Fruit fly (Drosophila melanogaster) whole organism, prepupa: Measurements from ENCODE around the gene CG13921.

Experiments used
- CG10631 ChIP-seq: fragments of 200-800 bp; sonication (Bioruptor generic); optimal IDR thresholded peaks from 2 replicates; lab custom pipeline; 2016; ENCODE audit warnings: missing biosample characterization, missing genetic modification characterization
- CG10669 ChIP-seq: fragments of 200-800 bp; sonication (Bioruptor generic); optimal IDR thresholded peaks from 3 replicates; lab custom pipeline; 2018; ENCODE audit warnings: missing biosample characterization, mild to moderate bottlenecking, missing genetic modification characterization, moderate library complexity
- CG11294 ChIP-seq: fragments of 200-800 bp; sonication (Bioruptor generic); IDR thresholded peaks from 2 replicates; pipeline ENCODE4 v1.3.6; 2022; ENCODE audit warnings: missing biosample characterization, missing genetic modification characterization
- CG11762 ChIP-seq: fragments of 200-800 bp; sonication (Bioruptor generic); optimal IDR thresholded peaks from 3 replicates; lab custom pipeline; 2016; ENCODE audit warnings: missing biosample characterization, missing genetic modification characterization; ENCODE audit not compliant: insufficient read depth
- CG11902 ChIP-seq: fragments of 200-800 bp; sonication (Bioruptor generic); optimal IDR thresholded peaks from 3 replicates; lab custom pipeline; 2016; ENCODE audit warnings: missing biosample characterization, missing genetic modification characterization
- CG15336 ChIP-seq: fragments of 200-800 bp; sonication (Bioruptor generic); IDR thresholded peaks from 2 replicates; pipeline ENCODE4 v1.3.6; 2022; ENCODE audit warnings: missing biosample characterization, missing genetic modification characterization
- CG16779 ChIP-seq: fragments of 200-800 bp; sonication (Bioruptor generic); optimal IDR thresholded peaks from 3 replicates; lab custom pipeline; 2017; ENCODE audit warnings: missing biosample characterization, mild to moderate bottlenecking, missing genetic modification characterization
- CG3032 ChIP-seq: fragments of 200-800 bp; optimal IDR thresholded peaks from 2 replicates; lab custom pipeline; 2019; ENCODE audit warnings: missing biosample characterization, mild to moderate bottlenecking, missing genetic modification characterization, moderate library complexity
- CG31627 ChIP-seq: fragments of 200-800 bp; sonication (Bioruptor generic); optimal IDR thresholded peaks from 3 replicates; lab custom pipeline; 2016; ENCODE audit warnings: missing biosample characterization, missing genetic modification characterization
- CG32006 ChIP-seq: fragments of 200-800 bp; sonication (Bioruptor generic); optimal IDR thresholded peaks from 3 replicates; lab custom pipeline; 2017; ENCODE audit warnings: missing biosample characterization, mild to moderate bottlenecking, missing genetic modification characterization
- CG34406 ChIP-seq: fragments of 200-800 bp; sonication (Bioruptor generic); optimal IDR thresholded peaks from 3 replicates; lab custom pipeline; 2016; ENCODE audit warnings: missing biosample characterization, missing genetic modification characterization
- CG3919 ChIP-seq: fragments of 200-800 bp; sonication (Bioruptor generic); optimal IDR thresholded peaks from 3 replicates; lab custom pipeline; 2016; ENCODE audit warnings: missing biosample characterization, missing genetic modification characterization
- CG4318 ChIP-seq: fragments of 200-800 bp; sonication (Bioruptor generic); optimal IDR thresholded peaks from 3 replicates; lab custom pipeline; 2017; ENCODE audit warnings: missing biosample characterization, mild to moderate bottlenecking, missing genetic modification characterization
- CG6163 ChIP-seq: fragments of 200-800 bp; sonication (Bioruptor generic); IDR thresholded peaks from 3 replicates; pipeline ENCODE4 v1.3.6; 2022; ENCODE audit warnings: missing biosample characterization, missing genetic modification characterization
- CG6276 ChIP-seq: fragments of 200-800 bp; sonication (Bioruptor generic); optimal IDR thresholded peaks from 2 replicates; lab custom pipeline; 2017; ENCODE audit warnings: missing biosample characterization, mild to moderate bottlenecking, missing genetic modification characterization
- CG6792 ChIP-seq: fragments of 200-800 bp; sonication (Bioruptor generic); optimal IDR thresholded peaks from 3 replicates; lab custom pipeline; 2016; ENCODE audit warnings: missing biosample characterization, missing genetic modification characterization
- CG6808 ChIP-seq: fragments of 200-800 bp; sonication (Bioruptor generic); optimal IDR thresholded peaks from 3 replicates; lab custom pipeline; 2017; ENCODE audit warnings: missing biosample characterization, missing genetic modification characterization, mild to moderate bottlenecking, moderate library complexity, missing genetic modification reagents
- CG8119 ChIP-seq: fragments of 200-800 bp; sonication (Bioruptor generic); IDR thresholded peaks from 3 replicates; pipeline ENCODE4 v1.3.6; 2022; ENCODE audit warnings: missing biosample characterization, missing genetic modification characterization
- CG8632 ChIP-seq: fragments of 200-800 bp; sonication (Bioruptor generic); optimal IDR thresholded peaks from 3 replicates; lab custom pipeline; 2016; ENCODE audit warnings: missing biosample characterization, missing genetic modification characterization
- CG9139 ChIP-seq: fragments of 200-800 bp; sonication (Bioruptor generic); optimal IDR thresholded peaks from 3 replicates; lab custom pipeline; 2017; ENCODE audit warnings: missing biosample characterization, mild to moderate bottlenecking, missing genetic modification characterization
- Eip78C ChIP-seq: fragments of 200-800 bp; sonication (Bioruptor generic); peaks from one replicate; lab custom pipeline; 2016; ENCODE audit warnings: missing biosample characterization, missing genetic modification characterization
- Ets21C ChIP-seq: fragments of 200-800 bp; sonication (Bioruptor generic); optimal IDR thresholded peaks from 3 replicates; lab custom pipeline; 2016; ENCODE audit warnings: missing biosample characterization, missing genetic modification characterization
- Gug ChIP-seq: fragments of 200-800 bp; sonication (Bioruptor generic); IDR thresholded peaks from 2 replicates; pipeline ENCODE4 v1.3.6; 2022; ENCODE audit warnings: missing biosample characterization, missing genetic modification characterization
- Hr39 ChIP-seq: fragments of 200-800 bp; sonication (Bioruptor generic); optimal IDR thresholded peaks from 2 replicates; lab custom pipeline; 2016; ENCODE audit warnings: missing biosample characterization, missing genetic modification characterization
- Hr4 ChIP-seq: fragments of 200-800 bp; sonication (Bioruptor generic); optimal IDR thresholded peaks from 3 replicates; lab custom pipeline; 2016; ENCODE audit warnings: missing biosample characterization, missing genetic modification characterization
- Lpt ChIP-seq: fragments of 200-800 bp; sonication (Bioruptor generic); optimal IDR thresholded peaks from 3 replicates; lab custom pipeline; 2016; ENCODE audit warnings: missing biosample characterization, missing genetic modification characterization
- Met ChIP-seq: fragments of 200-800 bp; sonication (Bioruptor generic); optimal IDR thresholded peaks from 3 replicates; lab custom pipeline; 2016; ENCODE audit warnings: missing biosample characterization, missing genetic modification characterization
- Smox ChIP-seq: fragments of 200-800 bp; sonication (Bioruptor generic); optimal IDR thresholded peaks from 3 replicates; lab custom pipeline; 2016; ENCODE audit warnings: missing biosample characterization, missing genetic modification characterization
- Sox102F ChIP-seq: fragments of 200-800 bp; sonication (Bioruptor generic); optimal IDR thresholded peaks from 2 replicates; lab custom pipeline; 2016; ENCODE audit warnings: missing biosample characterization, mild to moderate bottlenecking, missing genetic modification characterization
- Sox15 ChIP-seq: fragments of 200-800 bp; sonication (Bioruptor generic); optimal IDR thresholded peaks from 3 replicates; lab custom pipeline; 2016; ENCODE audit warnings: missing biosample characterization, missing genetic modification characterization
- achi ChIP-seq: fragments of 200-800 bp; sonication (Bioruptor generic); optimal IDR thresholded peaks from 3 replicates; lab custom pipeline; 2016; ENCODE audit warnings: missing biosample characterization, missing genetic modification characterization
- acj6 ChIP-seq: fragments of 200-800 bp; sonication (Bioruptor generic); optimal IDR thresholded peaks from 3 replicates; lab custom pipeline; 2016; ENCODE audit warnings: missing biosample characterization, missing genetic modification characterization
- cyc ChIP-seq: fragments of 200-800 bp; sonication (Bioruptor generic); optimal IDR thresholded peaks from 3 replicates; lab custom pipeline; 2016; ENCODE audit warnings: missing biosample characterization, missing genetic modification characterization
- dac ChIP-seq: fragments of 200-800 bp; sonication (Bioruptor generic); optimal IDR thresholded peaks from 2 replicates; lab custom pipeline; 2017; ENCODE audit warnings: missing biosample characterization, mild to moderate bottlenecking, missing genetic modification characterization
- dsx ChIP-seq: fragments of 200-800 bp; optimal IDR thresholded peaks from 3 replicates; lab custom pipeline; 2019; ENCODE audit warnings: missing biosample characterization, mild to moderate bottlenecking, missing genetic modification characterization, moderate library complexity; ENCODE audit not compliant: poor library complexity, severe bottlenecking
- esn ChIP-seq: fragments of 200-800 bp; sonication (Bioruptor generic); optimal IDR thresholded peaks from 2 replicates; lab custom pipeline; 2016; ENCODE audit warnings: missing biosample characterization, mild to moderate bottlenecking, missing genetic modification characterization, moderate library complexity
- fd59A ChIP-seq: fragments of 200-800 bp; sonication (Bioruptor generic); optimal IDR thresholded peaks from 2 replicates; lab custom pipeline; 2017; ENCODE audit warnings: missing biosample characterization, mild to moderate bottlenecking, missing genetic modification characterization, missing genetic modification reagents
- fd85E ChIP-seq: fragments of 200-800 bp; sonication (Bioruptor generic); optimal IDR thresholded peaks from 3 replicates; lab custom pipeline; 2016; ENCODE audit warnings: missing biosample characterization, missing genetic modification characterization
- fkh ChIP-seq: fragments of 200-800 bp; sonication (Bioruptor generic); optimal IDR thresholded peaks from 3 replicates; lab custom pipeline; 2017; ENCODE audit warnings: missing biosample characterization, mild to moderate bottlenecking, missing genetic modification characterization, moderate library complexity
- net ChIP-seq: fragments of 200-800 bp; sonication (Bioruptor generic); optimal IDR thresholded peaks from 3 replicates; lab custom pipeline; 2016; ENCODE audit warnings: missing biosample characterization, missing genetic modification characterization
- pdm3 ChIP-seq: fragments of 200-800 bp; sonication (Bioruptor generic); optimal IDR thresholded peaks from 3 replicates; lab custom pipeline; 2016; ENCODE audit warnings: missing biosample characterization, missing genetic modification characterization
- ss ChIP-seq, 2 experiments: fragments of 200-800 bp; sonication (Bioruptor generic); optimal IDR thresholded peaks; 2 replicates in 1 of 2; 3 replicates in 1 of 2; lab custom pipeline; 2017 to 2018; ENCODE audit warnings: mild to moderate bottlenecking in 2 of 2, missing biosample characterization in 2 of 2, missing genetic modification characterization in 2 of 2, moderate library complexity in 1 of 2
- svp ChIP-seq: fragments of 200-800 bp; sonication (Bioruptor generic); peaks from one replicate; lab custom pipeline; 2016; ENCODE audit warnings: missing biosample characterization, missing genetic modification characterization
- topi ChIP-seq: fragments of 200-800 bp; sonication (Bioruptor generic); optimal IDR thresholded peaks from 3 replicates; lab custom pipeline; 2016; ENCODE audit warnings: missing biosample characterization, missing genetic modification characterization

The CG13921 gene

dm6 chr3L:1702367-1702927 is 44.3 kb upstream of the CG13921 start, which contains the start of gene CG13931 (continued):
- TF ChIP-seq fkh (GFP tag; lab: Kevin White, UChicago) = no peak
- peak; percentile 62 for TF ChIP-seq Gug (GFP tag; lab: Robert Waterston, UW)
- peak; percentile 54 for TF ChIP-seq CG3032 (tag; lab: Kevin White, UChicago)
- peak; percentile 82 for TF ChIP-seq svp
- peak; percentile 68 for TF ChIP-seq Hr39 (GFP tag; lab: Kevin White, UChicago)
- TF ChIP-seq Sox102F (GFP tag; lab: Kevin White, UChicago) = peak; percentile 64
- peak; percentile 79 for TF ChIP-seq CG32006 (GFP tag; lab: Kevin White, UChicago)
- peak; percentile 17 to 38 for TF ChIP-seq ss (GFP tag; optimal IDR thresholded peaks at IDR 0.05; lab: Kevin White, UChicago)
- TF ChIP-seq cyc (GFP tag; lab: Kevin White, UChicago) = peak; percentile 62
- peak; percentile 82 for TF ChIP-seq Hr4
- peak; percentile 67 for TF ChIP-seq Met (GFP tag; lab: Kevin White, UChicago)
- TF ChIP-seq CG6276 (GFP tag; lab: Kevin White, UChicago) = peak; percentile 56
- TF ChIP-seq CG15336 (GFP tag; lab: Robert Waterston, UW) = peak; percentile 76
- no peak for TF ChIP-seq fd85E (GFP tag; lab: Kevin White, UChicago)
- peak; percentile 16 for TF ChIP-seq Ets21C (GFP tag; lab: Kevin White, UChicago)
- peak; percentile 51 for TF ChIP-seq Smox (GFP tag; lab: Kevin White, UChicago)

dm6 chr3L:1709161-1709560 is 37.5 kb upstream of the CG13921 start:
- TF ChIP-seq svp (no peak), Hr39 (GFP tag; lab: Kevin White, UChicago) (no peak), CG11762 (no peak), CG6276 (GFP tag; lab: Kevin White, UChicago) (no peak), fd59A (GFP tag; lab: Kevin White, UChicago) (no peak), Sox102F (GFP tag; lab: Kevin White, UChicago) (no peak), CG3032 (tag; lab: Kevin White, UChicago) (no peak), Eip78C (GFP tag; lab: Kevin White, UChicago) (no peak)

dm6 chr3L:1710562-1710961 is 36.1 kb upstream of the CG13921 start:
- TF ChIP-seq CG9139 (no peak), CG34406 (GFP tag; lab: Kevin White, UChicago) (peak; percentile 13), CG6163 (GFP tag; lab: Robert Waterston, UW) (peak; percentile 58; the same call in 1 of the 3 replicates), svp (peak; percentile 78), CG4318 (GFP tag; lab: Kevin White, UChicago) (no peak), CG6808 (peak; percentile 20), fkh (GFP tag; lab: Kevin White, UChicago) (no peak), Sox102F (GFP tag; lab: Kevin White, UChicago) (no peak), Sox15 (GFP tag; lab: Kevin White, UChicago) (no peak), CG6792 (GFP tag; lab: Kevin White, UChicago) (peak; percentile 32), Lpt (no peak), acj6 (GFP tag; lab: Kevin White, UChicago) (peak; percentile 34), Met (GFP tag; lab: Kevin White, UChicago) (peak; percentile 28), esn (GFP tag; lab: Kevin White, UChicago) (peak; percentile 11), CG10631 (GFP tag; lab: Kevin White, UChicago) (peak; percentile 34), pdm3 (peak; percentile 16), dsx (GFP tag; lab: Kevin White, UChicago) (no peak), CG3032 (tag; lab: Kevin White, UChicago) (peak; percentile 15), CG11762 (no peak), fd85E (GFP tag; lab: Kevin White, UChicago) (no peak), CG11294 (0 out of 2 replicates have a peak, but pooled peaks have one; percentile 26), CG10669 (GFP tag; lab: Kevin White, UChicago) (peak; percentile 49), CG16779 (no peak), CG31627 (GFP tag; lab: Kevin White, UChicago) (peak; percentile 33), fd59A (GFP tag; lab: Kevin White, UChicago) (peak; percentile 2), dac (GFP tag; lab: Kevin White, UChicago) (no peak), net (GFP tag; lab: Kevin White, UChicago) (no peak), CG3919 (peak; percentile 55), CG11902 (GFP tag; lab: Kevin White, UChicago) (peak; percentile 5), CG6276 (GFP tag; lab: Kevin White, UChicago) (no peak), ss (GFP tag; optimal IDR thresholded peaks at IDR 0.05; lab: Kevin White, UChicago) (no peak), CG8119 (GFP tag; lab: Robert Waterston, UW) (peak; percentile 50; the same call in 1 of the 3 replicates), Hr39 (GFP tag; lab: Kevin White, UChicago) (peak; percentile 29), topi (GFP tag; lab: Kevin White, UChicago) (peak; percentile 53), CG32006 (GFP tag; lab: Kevin White, UChicago) (peak; percentile 37), CG8632 (GFP tag; lab: Kevin White, UChicago) (no peak), achi (peak; percentile 36)
